Worm (Caenorhabditis elegans) whole organism, mixed stage, embryonic: ENCODE results near the gene clc-12.

ENCODE experiments used
- M03D4.4 ChIP-seq: sonication (generic microtip); optimal IDR thresholded peaks from 2 replicates; lab custom pipeline; 2017; ENCODE audit warnings: mild to moderate bottlenecking, missing genetic modification characterization, missing compliant biosample characterization
- ceh-43 ChIP-seq: fragments of 200-800 bp; sonication (Bioruptor generic); optimal IDR thresholded peaks from 2 replicates; lab custom pipeline; 2018; ENCODE audit warnings: mild to moderate bottlenecking, missing genetic modification characterization, moderate library complexity, missing compliant biosample characterization
- ces-1 ChIP-seq: fragments of 150-350 bp; optimal IDR thresholded peaks from 2 replicates; lab custom pipeline; 2014; ENCODE audit warnings: missing biosample characterization, missing genetic modification reagents, missing genetic modification characterization
- cnd-1 ChIP-seq: fragments of 200-800 bp; sonication (Bioruptor generic); optimal IDR thresholded peaks from 2 replicates; lab custom pipeline; 2018; ENCODE audit warnings: mild to moderate bottlenecking, missing genetic modification characterization, missing compliant biosample characterization
- elt-1 ChIP-seq: sonication (generic microtip); optimal IDR thresholded peaks from 2 replicates; lab custom pipeline; 2017; ENCODE audit warnings: missing genetic modification characterization, mild to moderate bottlenecking, missing compliant biosample characterization, antibody characterized with exemption, moderate library complexity, borderline replicate concordance; ENCODE audit not compliant: insufficient read depth
- elt-3 ChIP-seq: fragments of 150-350 bp; optimal IDR thresholded peaks from 2 replicates; lab custom pipeline; 2014; ENCODE audit warnings: missing biosample characterization, missing genetic modification characterization
- lin-13 ChIP-seq: fragments of 150-350 bp; optimal IDR thresholded peaks from 2 replicates; lab custom pipeline; 2014; ENCODE audit warnings: missing biosample characterization, missing genetic modification characterization
- mep-1 ChIP-seq: fragments of 150-350 bp; optimal IDR thresholded peaks from 2 replicates; lab custom pipeline; 2017; ENCODE audit warnings: missing biosample characterization, missing genetic modification reagents, missing genetic modification characterization, inconsistent platforms
- nhr-2 ChIP-seq: fragments of 150-350 bp; optimal IDR thresholded peaks from 2 replicates; lab custom pipeline; 2014; ENCODE audit warnings: missing biosample characterization, missing genetic modification characterization
- nhr-237 ChIP-seq: fragments of 150-350 bp; optimal IDR thresholded peaks from 2 replicates; lab custom pipeline; 2014; ENCODE audit warnings: missing biosample characterization, missing genetic modification characterization
- nhr-28 ChIP-seq: fragments of 150-350 bp; optimal IDR thresholded peaks from 2 replicates; lab custom pipeline; 2014; ENCODE audit warnings: missing biosample characterization, missing genetic modification characterization
- nhr-76 ChIP-seq: sonication (generic microtip); optimal IDR thresholded peaks from 2 replicates; lab custom pipeline; 2017; ENCODE audit warnings: missing biosample characterization, missing genetic modification characterization
- snpc-4 ChIP-seq: fragments of 150-350 bp; optimal IDR thresholded peaks from 2 replicates; lab custom pipeline; 2014; ENCODE audit warnings: missing biosample characterization, missing genetic modification characterization
- unc-120 ChIP-seq: sonication (generic microtip); optimal IDR thresholded peaks from 2 replicates; lab custom pipeline; 2017; ENCODE audit warnings: missing genetic modification characterization, missing compliant biosample characterization; ENCODE audit not compliant: poor library complexity, severe bottlenecking
- ztf-11 ChIP-seq: fragments of 150-350 bp; optimal IDR thresholded peaks from 2 replicates; lab custom pipeline; 2014; ENCODE audit warnings: missing biosample characterization, missing genetic modification characterization

Gene clc-12

DNA sequence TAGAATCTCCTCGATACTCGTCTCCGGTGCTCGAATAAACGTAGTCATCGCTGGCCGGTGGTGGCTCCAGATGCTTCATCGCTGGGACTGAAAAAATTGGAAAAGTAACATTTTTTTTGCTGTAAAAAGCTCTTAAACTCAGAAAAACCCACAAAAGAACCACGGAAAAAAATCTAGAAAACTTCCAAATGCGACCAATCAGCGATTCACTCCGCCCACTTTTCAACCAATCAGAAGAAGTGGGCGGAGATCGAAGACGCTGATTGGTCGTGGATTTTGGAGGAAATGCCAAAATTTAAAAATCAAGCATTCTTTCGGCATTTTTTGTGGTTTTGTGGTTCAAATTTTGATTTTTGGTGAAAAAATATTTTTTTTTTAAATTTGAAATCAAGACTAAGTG, 50.2 kb downstream of the clc-12 start:
- no peak for TF ChIP-seq snpc-4 (tag; lab: Kevin White, UChicago)
- no peak for TF ChIP-seq ces-1 (GFP tag; lab: Kevin White, UChicago)
- no peak for TF ChIP-seq M03D4.4 (tag; lab: Kevin White, UChicago)
- TF ChIP-seq mep-1 (tag; lab: Kevin White, UChicago), result no peak
- no peak for TF ChIP-seq elt-3 (tag; lab: Kevin White, UChicago)
- TF ChIP-seq nhr-28 (tag; lab: Kevin White, UChicago), result no peak
- no peak for TF ChIP-seq nhr-76 (tag; lab: Kevin White, UChicago)
- TF ChIP-seq cnd-1 (tag; lab: Kevin White, UChicago), result no peak
- no peak for TF ChIP-seq elt-1 (tag; lab: Kevin White, UChicago)
- TF ChIP-seq ztf-11 (tag; lab: Kevin White, UChicago), result no peak
- no peak for TF ChIP-seq nhr-2 (tag; lab: Kevin White, UChicago)
- TF ChIP-seq nhr-237, result no peak
- TF ChIP-seq lin-13 (tag; lab: Kevin White, UChicago), result no peak
- no peak for TF ChIP-seq unc-120 (tag; lab: Kevin White, UChicago)
- no peak for TF ChIP-seq ceh-43 (GFP tag; lab: Kevin White, UChicago)
